Worm (Caenorhabditis elegans) whole organism, L4 larva: Measurements from ENCODE around the gene col-156.

ENCODE experiments used
- ZK337.2 ChIP-seq: fragments of 200-800 bp; sonication (Bioruptor generic); IDR thresholded peaks from 2 replicates; pipeline ENCODE4 v1.3.6; 2022; ENCODE audit warnings: missing genetic modification reagents, missing genetic modification characterization, missing compliant biosample characterization
- aha-1 ChIP-seq: fragments of 150-350 bp; peaks from one replicate; lab custom pipeline; 2014; ENCODE audit warnings: missing biosample characterization, missing genetic modification characterization
- attf-4 ChIP-seq: sonication (generic microtip); optimal IDR thresholded peaks from 3 replicates; lab custom pipeline; 2017; ENCODE audit warnings: missing biosample characterization, missing genetic modification characterization
- ceh-28 ChIP-seq: fragments of 150-350 bp; optimal IDR thresholded peaks from 2 replicates; lab custom pipeline; 2014; ENCODE audit warnings: missing biosample characterization, missing genetic modification reagents, missing genetic modification characterization
- ceh-62 ChIP-seq: sonication (generic microtip); optimal IDR thresholded peaks from 2 replicates; lab custom pipeline; 2017; ENCODE audit warnings: missing biosample characterization, missing genetic modification characterization
- ceh-82 ChIP-seq: sonication (generic microtip); optimal IDR thresholded peaks from 2 replicates; lab custom pipeline; 2017; ENCODE audit warnings: missing biosample characterization, missing genetic modification characterization
- ces-1 ChIP-seq: fragments of 150-350 bp; sonication (generic microtip); optimal IDR thresholded peaks from 4 replicates; lab custom pipeline; 2014; ENCODE audit warnings: missing biosample characterization, missing genetic modification reagents, missing genetic modification characterization
- daf-19 ChIP-seq: fragments of 200-800 bp; sonication (Bioruptor generic); conservative IDR thresholded peaks from 2 replicates; pipeline ENCODE4 v1.3.6; 2022; ENCODE audit warnings: missing genetic modification characterization, missing compliant biosample characterization
- daf-8 ChIP-seq: fragments of 200-800 bp; sonication (Bioruptor generic); IDR thresholded peaks from 2 replicates; pipeline ENCODE4 v1.3.6; 2022; ENCODE audit warnings: missing genetic modification characterization, missing compliant biosample characterization
- dmd-6 ChIP-seq: fragments of 200-800 bp; sonication (Bioruptor generic); IDR thresholded peaks from 2 replicates; pipeline ENCODE4 v1.3.6; 2022; ENCODE audit warnings: missing genetic modification reagents, missing genetic modification characterization, missing compliant biosample characterization
- dmd-9 ChIP-seq: fragments of 200-800 bp; sonication (Bioruptor generic); IDR thresholded peaks from 2 replicates; pipeline ENCODE4 v1.3.6; 2022; ENCODE audit warnings: missing genetic modification reagents, missing genetic modification characterization, missing compliant biosample characterization
- egl-43 ChIP-seq: fragments of 200-800 bp; sonication (Bioruptor generic); IDR thresholded peaks from 2 replicates; pipeline ENCODE4 v1.3.6; 2022; ENCODE audit warnings: missing genetic modification reagents, missing genetic modification characterization, missing compliant biosample characterization
- fkh-10 ChIP-seq: fragments of 150-350 bp; optimal IDR thresholded peaks from 2 replicates; lab custom pipeline; 2014; ENCODE audit warnings: missing biosample characterization, missing genetic modification reagents, missing genetic modification characterization
- gei-8 ChIP-seq: fragments of 200-800 bp; sonication (Bioruptor generic); optimal IDR thresholded peaks from 2 replicates; lab custom pipeline; 2018; ENCODE audit warnings: mild to moderate bottlenecking, missing genetic modification characterization, missing compliant biosample characterization
- hif-1 ChIP-seq, 2 experiments: sonication (generic microtip); optimal IDR thresholded peaks; 2 replicates each; lab custom pipeline; 2016 to 2017; ENCODE audit warnings: missing compliant biosample characterization in 2 of 2, missing genetic modification characterization in 2 of 2, missing genetic modification reagents in 2 of 2, missing genotype in 2 of 2, mild to moderate bottlenecking in 1 of 2
- hlh-11 ChIP-seq: fragments of 200-800 bp; sonication (Bioruptor generic); optimal IDR thresholded peaks from 2 replicates; lab custom pipeline; 2018; ENCODE audit warnings: mild to moderate bottlenecking, missing genetic modification characterization, missing compliant biosample characterization
- hlh-30 ChIP-seq: sonication (generic microtip); optimal IDR thresholded peaks from 2 replicates; lab custom pipeline; 2017; ENCODE audit warnings: antibody characterized with exemption, mild to moderate bottlenecking, missing genetic modification characterization, missing compliant biosample characterization; ENCODE audit not compliant: insufficient read depth
- hmg-1.1 ChIP-seq: fragments of 200-800 bp; sonication (Bioruptor generic); IDR thresholded peaks from 2 replicates; pipeline ENCODE4 v1.3.6; 2022; ENCODE audit warnings: missing genetic modification reagents, missing genetic modification characterization, missing compliant biosample characterization
- jun-1 ChIP-seq: fragments of 150-350 bp; optimal IDR thresholded peaks from 2 replicates; lab custom pipeline; 2014; ENCODE audit warnings: missing biosample characterization, missing genetic modification reagents, missing genetic modification characterization
- lin-15B ChIP-seq: fragments of 150-350 bp; sonication (generic microtip); optimal IDR thresholded peaks from 3 replicates; lab custom pipeline; 2014; ENCODE audit warnings: missing biosample characterization, missing genetic modification characterization
- lir-3 ChIP-seq: sonication (generic microtip); optimal IDR thresholded peaks from 2 replicates; lab custom pipeline; 2016; ENCODE audit warnings: mild to moderate bottlenecking, missing genetic modification characterization, missing compliant biosample characterization
- lsy-2 ChIP-seq, 2 experiments: fragments of 150-350 bp in 1 of 2; sonication (generic microtip) in 1 of 2; optimal IDR thresholded peaks; 2 replicates each; lab custom pipeline; 2014 to 2017; ENCODE audit warnings: missing biosample characterization in 2 of 2, missing genetic modification characterization in 2 of 2
- mdl-1 ChIP-seq, 2 experiments: fragments of 150-350 bp in 1 of 2; sonication (generic microtip) in 1 of 2; optimal IDR thresholded peaks; 2 replicates each; lab custom pipeline; 2014 to 2017; ENCODE audit warnings: missing biosample characterization in 2 of 2, missing genetic modification characterization in 2 of 2
- nhr-10 ChIP-seq: fragments of 150-350 bp; optimal IDR thresholded peaks from 2 replicates; lab custom pipeline; 2014; ENCODE audit warnings: missing biosample characterization, missing genetic modification characterization
- nhr-41 ChIP-seq: fragments of 200-800 bp; sonication (Bioruptor generic); IDR thresholded peaks from 2 replicates; pipeline ENCODE4 v1.3.6; 2022; ENCODE audit warnings: missing genetic modification reagents, missing genetic modification characterization, missing compliant biosample characterization
- rbr-2 ChIP-seq: sonication (generic microtip); optimal IDR thresholded peaks from 2 replicates; lab custom pipeline; 2016; ENCODE audit warnings: missing genotype, missing genetic modification characterization, missing compliant biosample characterization
- saeg-2 ChIP-seq: fragments of 200-800 bp; sonication (Bioruptor generic); IDR thresholded peaks from 2 replicates; pipeline ENCODE4 v1.3.6; 2022; ENCODE audit warnings: missing genetic modification reagents, missing genetic modification characterization, missing compliant biosample characterization
- sdz-12 ChIP-seq: fragments of 200-800 bp; sonication (Bioruptor generic); optimal IDR thresholded peaks from 2 replicates; lab custom pipeline; 2018; ENCODE audit warnings: mild to moderate bottlenecking, missing genetic modification characterization, missing compliant biosample characterization
- set-16 ChIP-seq: fragments of 200-800 bp; sonication (Bioruptor generic); IDR thresholded peaks from 2 replicates; pipeline ENCODE4 v1.3.6; 2022; ENCODE audit warnings: missing genetic modification reagents, missing genetic modification characterization, missing compliant biosample characterization
- tra-1 ChIP-seq: fragments of 200-800 bp; sonication (Bioruptor generic); IDR thresholded peaks from 2 replicates; pipeline ENCODE4 v1.3.6; 2022; ENCODE audit warnings: missing genetic modification reagents, missing genetic modification characterization, missing compliant biosample characterization
- unc-39 ChIP-seq: sonication (generic microtip); optimal IDR thresholded peaks from 2 replicates; lab custom pipeline; 2017; ENCODE audit warnings: missing biosample characterization, missing genetic modification characterization
- unc-62 ChIP-seq, 3 experiments: fragments of 150-350 bp in 1 of 3; sonication (generic microtip); optimal IDR thresholded peaks in 2 of 3; peaks in 1 of 3; 1 replicate in 1 of 3; 2 replicates in 2 of 3; lab custom pipeline; 2014 to 2017; ENCODE audit warnings: missing biosample characterization in 3 of 3, missing genetic modification characterization in 3 of 3, missing genetic modification reagents in 3 of 3, missing genotype in 1 of 3
- ztf-7 ChIP-seq: fragments of 150-350 bp; optimal IDR thresholded peaks from 2 replicates; lab custom pipeline; 2014; ENCODE audit warnings: missing biosample characterization, missing genetic modification characterization

Gene col-156

ce11 chrV:11445375-11445774 is 4.8 kb downstream of the col-156 start:
- TF ChIP-seq ceh-28 (tag; lab: Kevin White, UChicago) (peak; percentile 56), hlh-11 (tag; lab: Kevin White, UChicago) (peak; percentile 5), nhr-10 (tag; lab: Kevin White, UChicago) (no peak), mdl-1 (tag; optimal IDR thresholded peaks at IDR 0.05; lab: Kevin White, UChicago) (peak in 1 of 2 experiments; percentile 56), set-16 (GFP tag; lab: Robert Waterston, UW) (peak; percentile 60; the same call in 1 of the 2 replicates), hmg-1.1 (peak; percentile 63), egl-43 (GFP tag; lab: Robert Waterston, UW) (0 out of 2 replicates have a peak, but pooled peaks have one; percentile 55), aha-1 (tag; lab: Kevin White, UChicago) (peak; percentile 96), rbr-2 (peak; percentile 44), ZK337.2 (GFP tag; lab: Robert Waterston, UW) (no peak), hif-1 (tag; optimal IDR thresholded peaks at IDR 0.05; lab: Kevin White, UChicago) (peak in 1 of 2 experiments; percentile 18), fkh-10 (GFP tag; lab: Kevin White, UChicago) (peak; percentile 72), lin-15B (no peak), hlh-30 (tag; lab: Kevin White, UChicago) (peak; percentile 7)
- TF ChIP-seq, all 104 proteins: peak for 11

DNA sequence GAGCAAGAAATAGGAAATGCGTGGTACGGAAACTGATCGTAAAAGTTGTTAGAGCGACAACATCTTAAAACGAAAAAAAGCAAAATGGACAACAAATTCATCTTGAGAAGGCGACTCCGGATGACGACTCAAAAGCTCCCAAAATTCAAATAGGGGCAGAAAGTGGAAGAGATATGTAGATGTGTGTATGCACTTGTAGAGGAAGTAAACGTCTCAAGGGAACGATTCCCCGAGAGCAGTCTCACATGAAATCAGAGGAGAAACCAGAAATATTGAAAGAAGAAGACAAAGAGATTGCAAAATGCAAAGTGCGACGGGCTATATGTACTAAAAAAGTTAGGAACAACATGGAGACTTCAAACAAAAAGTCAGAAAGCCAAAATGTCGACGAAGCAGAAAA is 6.7 kb downstream of the col-156 start, which contains the start of gene F57B7.2:
Gene F57B7.2, minus strand, starts transcription at position 101 of the 400 bp plus-strand sequence.
- peak in 1 of 2 experiments; percentile 20 for TF ChIP-seq lsy-2 (tag; optimal IDR thresholded peaks at IDR 0.05; lab: Kevin White, UChicago)
- TF ChIP-seq jun-1 (tag; lab: Kevin White, UChicago), result no peak
- TF ChIP-seq daf-8 (GFP tag; lab: Robert Waterston, UW), result no peak

- TF ChIP-seq ceh-62 (tag; lab: Kevin White, UChicago), result no peak
- peak in 1 of 2 experiments; percentile 94 for TF ChIP-seq unc-62 (GFP tag; optimal IDR thresholded peaks at IDR 0.05 in 1 of 2; lab: Kevin White, UChicago)
- no peak for TF ChIP-seq unc-62 (tag; optimal IDR thresholded peaks at IDR 0.05; lab: Kevin White, UChicago)
Measured at ce11 chrV:11439202-11439601, 11.0 kb downstream of the col-156 start.

DNA sequence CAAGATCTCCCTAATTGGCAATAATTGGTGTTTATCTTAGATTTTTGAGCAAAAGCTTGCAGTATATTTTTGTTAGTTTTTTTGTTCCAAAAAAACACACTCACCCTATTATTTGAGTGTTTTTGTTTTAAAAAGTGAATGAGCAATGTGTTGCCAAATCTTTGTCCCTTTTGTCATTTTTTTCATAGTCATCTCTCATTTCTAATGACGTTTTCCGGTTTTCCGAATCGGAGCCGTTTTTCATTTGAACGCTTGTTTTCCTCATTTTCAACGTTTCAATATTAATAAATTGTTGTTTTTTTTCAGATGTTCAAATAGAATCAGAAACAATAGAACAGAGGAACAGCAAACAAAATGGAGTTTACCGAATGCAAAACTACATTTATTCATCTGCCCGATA is 11.7 kb downstream of the col-156 start, which contains the start of gene dmsr-1:
Gene dmsr-1, plus strand, starts transcription at position 301 of the 400 bp plus-strand sequence.
- TF ChIP-seq unc-39 (tag; lab: Kevin White, UChicago), result no peak
- TF ChIP-seq gei-8, result no peak
- TF ChIP-seq dmd-9 (GFP tag; lab: Robert Waterston, UW), result no peak
- no peak for TF ChIP-seq dmd-6 (GFP tag; lab: Robert Waterston, UW)
- no peak for TF ChIP-seq nhr-41
- TF ChIP-seq unc-62 (GFP tag; optimal IDR thresholded peaks at IDR 0.05 in 1 of 2; lab: Kevin White, UChicago), result no peak
- TF ChIP-seq unc-62 (tag; optimal IDR thresholded peaks at IDR 0.05; lab: Kevin White, UChicago), result no peak
- no peak for TF ChIP-seq saeg-2
- TF ChIP-seq rbr-2, result no peak
- no peak for TF ChIP-seq tra-1 (GFP tag; lab: Robert Waterston, UW)
- TF ChIP-seq daf-8 (GFP tag; lab: Robert Waterston, UW), result no peak
- TF ChIP-seq sdz-12 (GFP tag; lab: Kevin White, UChicago), result no peak
- no peak for TF ChIP-seq daf-19 (GFP tag; lab: Robert Waterston, UW)
- TF ChIP-seq ztf-7 (tag; lab: Kevin White, UChicago), result no peak
- no peak for TF ChIP-seq lir-3 (tag; lab: Kevin White, UChicago)
- no peak for TF ChIP-seq ces-1 (GFP tag; lab: Kevin White, UChicago)
- TF ChIP-seq attf-4 (tag; lab: Kevin White, UChicago), result no peak

- TF ChIP-seq ceh-82 (tag; lab: Kevin White, UChicago), result no peak
- TF ChIP-seq aha-1 (tag; lab: Kevin White, UChicago), result peak; percentile 80
- TF ChIP-seq, all 104 proteins: peak for 1
Measured at ce11 chrV:11436407-11436806, 13.8 kb downstream of the col-156 start.
